Worm (Caenorhabditis elegans): ENCODE measurements around the gene Y38C1AA.6.

DNA sequence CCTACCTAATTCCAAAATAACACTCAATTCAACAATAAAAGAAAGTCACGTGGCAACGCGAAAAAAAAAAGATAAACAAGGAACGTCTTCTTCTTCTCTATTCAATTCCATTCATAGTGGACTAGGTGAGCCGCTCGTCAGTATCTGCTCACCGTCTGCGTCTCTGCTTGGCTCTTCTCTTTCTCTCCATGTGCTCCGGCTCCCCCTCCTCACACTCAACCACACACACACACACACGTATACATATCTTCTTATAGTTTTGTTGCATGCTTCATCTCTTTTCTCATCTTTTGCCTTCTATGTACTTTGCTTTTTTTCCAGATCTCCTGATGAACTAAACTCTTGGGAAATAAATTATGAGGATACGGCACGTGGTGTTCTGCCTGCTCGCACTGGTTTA lies 30.5 kb upstream of the Y38C1AA.6 start, which contains the start of gene daf-1:
- TF ChIP-seq nhr-28 (tag; optimal IDR thresholded peaks at IDR 0.05): no peak
- no peak for TF ChIP-seq mls-2 (tag; optimal IDR thresholded peaks at IDR 0.05)
- no peak for TF ChIP-seq elt-3 (tag; optimal IDR thresholded peaks at IDR 0.05)
- TF ChIP-seq nhr-237 (tag; optimal IDR thresholded peaks at IDR 0.05): no peak
- TF ChIP-seq pha-4 (tag; optimal IDR thresholded peaks at IDR 0.05): no peak
- TF ChIP-seq nhr-12 (tag; optimal IDR thresholded peaks at IDR 0.05): no peak
- TF ChIP-seq blmp-1 (tag; optimal IDR thresholded peaks at IDR 0.05): no peak
- no peak for TF ChIP-seq snpc-4 (tag; optimal IDR thresholded peaks at IDR 0.05)
